Fruit fly (Drosophila melanogaster) whole organism, embryonic: ENCODE results near the gene CG13716.

Experiments
- Blimp-1 ChIP-seq: fragments of 200-800 bp; sonication (Bioruptor generic); optimal IDR thresholded peaks from 3 replicates; lab custom pipeline; 2018; ENCODE audit warnings: missing biosample characterization, missing genetic modification characterization, mild to moderate bottlenecking, moderate library complexity, missing genetic modification reagents
- CG10565 ChIP-seq: fragments of 200-800 bp; sonication (Bioruptor generic); optimal IDR thresholded peaks from 3 replicates; lab custom pipeline; 2016; ENCODE audit warnings: missing biosample characterization, mild to moderate bottlenecking, missing genetic modification characterization
- CG10654 ChIP-seq: fragments of 200-800 bp; sonication (Bioruptor generic); optimal IDR thresholded peaks from 2 replicates; lab custom pipeline; 2016; ENCODE audit warnings: missing biosample characterization, missing genetic modification characterization
- CG12744 ChIP-seq: fragments of 200-800 bp; sonication (Bioruptor generic); optimal IDR thresholded peaks from 2 replicates; lab custom pipeline; 2016; ENCODE audit warnings: missing biosample characterization, missing genetic modification characterization
- CG12769 ChIP-seq: fragments of 200-800 bp; sonication (Bioruptor generic); optimal IDR thresholded peaks from 2 replicates; lab custom pipeline; 2019; ENCODE audit warnings: missing biosample characterization, mild to moderate bottlenecking, missing genetic modification characterization, moderate library complexity
- CG14050 ChIP-seq: fragments of 200-800 bp; sonication (Bioruptor generic); IDR thresholded peaks from 3 replicates; pipeline ENCODE4 v1.3.6; 2022; ENCODE audit warnings: missing biosample characterization, missing genetic modification characterization
- CG1647 ChIP-seq: fragments of 200-800 bp; sonication (Bioruptor generic); optimal IDR thresholded peaks from 3 replicates; lab custom pipeline; 2016; ENCODE audit warnings: missing biosample characterization, missing genetic modification characterization
- CG17612 ChIP-seq: fragments of 200-800 bp; sonication (Bioruptor generic); IDR thresholded peaks from 2 replicates; pipeline ENCODE4 v1.3.6; 2022; ENCODE audit warnings: missing biosample characterization, missing genetic modification characterization
- CG18011 ChIP-seq: fragments of 200-800 bp; sonication (Bioruptor generic); optimal IDR thresholded peaks from 2 replicates; lab custom pipeline; 2017; ENCODE audit warnings: missing biosample characterization, missing genetic modification characterization, mild to moderate bottlenecking, moderate library complexity, missing genotype
- CG30403 ChIP-seq: fragments of 200-800 bp; sonication (Bioruptor generic); optimal IDR thresholded peaks from 3 replicates; lab custom pipeline; 2016; ENCODE audit warnings: missing biosample characterization, missing genetic modification characterization
- CG31365 ChIP-seq: fragments of 200-800 bp; sonication (Bioruptor generic); optimal IDR thresholded peaks from 2 replicates; lab custom pipeline; 2018; ENCODE audit warnings: missing biosample characterization, mild to moderate bottlenecking, missing genetic modification characterization
- CG3995 ChIP-seq: fragments of 200-800 bp; sonication (Bioruptor generic); optimal IDR thresholded peaks from 3 replicates; lab custom pipeline; 2016; ENCODE audit warnings: missing biosample characterization, missing genetic modification characterization
- CG7745 ChIP-seq: fragments of 200-800 bp; sonication (Bioruptor generic); optimal IDR thresholded peaks from 2 replicates; lab custom pipeline; 2018; ENCODE audit warnings: missing biosample characterization, mild to moderate bottlenecking, missing genetic modification characterization, moderate library complexity
- CG7839 ChIP-seq: fragments of 200-800 bp; sonication (Bioruptor generic); optimal IDR thresholded peaks from 3 replicates; lab custom pipeline; 2018; ENCODE audit warnings: missing biosample characterization, mild to moderate bottlenecking, missing genetic modification characterization, moderate library complexity
- CG9437 ChIP-seq: fragments of 200-800 bp; sonication (Bioruptor generic); optimal IDR thresholded peaks from 2 replicates; lab custom pipeline; 2018; ENCODE audit warnings: missing biosample characterization, mild to moderate bottlenecking, missing genetic modification characterization
- CG9797 ChIP-seq: fragments of 200-800 bp; sonication (Bioruptor generic); optimal IDR thresholded peaks from 3 replicates; lab custom pipeline; 2018; ENCODE audit warnings: missing biosample characterization, mild to moderate bottlenecking, missing genetic modification characterization
- Dip3 ChIP-seq: fragments of 200-800 bp; sonication (Bioruptor generic); optimal IDR thresholded peaks from 3 replicates; lab custom pipeline; 2016; ENCODE audit warnings: missing biosample characterization, missing genetic modification characterization
- Dp ChIP-seq: fragments of 200-800 bp; sonication (Bioruptor generic); optimal IDR thresholded peaks from 2 replicates; lab custom pipeline; 2018; ENCODE audit warnings: missing biosample characterization, mild to moderate bottlenecking, missing genetic modification characterization, moderate library complexity
- Sin3A ChIP-seq: fragments of >200 bp; optimal IDR thresholded peaks from 2 replicates; lab custom pipeline; 2018
- Stat92E ChIP-seq, 3 experiments: fragments of >200 bp in 2 of 3; fragments of 200-800 bp in 1 of 3; sonication (Bioruptor generic) in 1 of 3; optimal IDR thresholded peaks; 2 replicates each; lab custom pipeline; 2017 to 2019; ENCODE audit warnings: missing biosample characterization in 3 of 3, missing genetic modification characterization in 3 of 3, mild to moderate bottlenecking in 1 of 3, moderate library complexity in 1 of 3
- cas ChIP-seq: fragments of 200-800 bp; sonication (Bioruptor generic); IDR thresholded peaks from 2 replicates; pipeline ENCODE4 v1.3.6; 2022; ENCODE audit warnings: missing biosample characterization, missing genetic modification characterization
- ci ChIP-seq: fragments of 200-800 bp; sonication (Bioruptor generic); IDR thresholded peaks from 3 replicates; pipeline ENCODE4 v1.3.6; 2022; ENCODE audit warnings: missing biosample characterization, missing genetic modification characterization
- emc ChIP-seq: fragments of 200-800 bp; sonication (Bioruptor generic); optimal IDR thresholded peaks from 2 replicates; lab custom pipeline; 2016; ENCODE audit warnings: missing biosample characterization, missing genetic modification characterization
- eve ChIP-seq, 2 experiments: fragments of >200 bp; optimal IDR thresholded peaks; 2 replicates each; lab custom pipeline; 2017; ENCODE audit warnings: missing biosample characterization in 2 of 2, missing genetic modification characterization in 2 of 2
- gfzf ChIP-seq: fragments of 200-800 bp; sonication (Bioruptor generic); optimal IDR thresholded peaks from 2 replicates; lab custom pipeline; 2016; ENCODE audit warnings: missing biosample characterization, mild to moderate bottlenecking, missing genetic modification characterization, moderate library complexity
- ken ChIP-seq: fragments of 200-800 bp; sonication (Bioruptor generic); IDR thresholded peaks from 3 replicates; pipeline ENCODE4 v1.3.6; 2022; ENCODE audit warnings: missing biosample characterization, missing genetic modification characterization
- pho ChIP-seq: fragments of 200-800 bp; sonication (Bioruptor generic); optimal IDR thresholded peaks from 2 replicates; lab custom pipeline; 2016; ENCODE audit warnings: missing biosample characterization, missing genetic modification characterization
- pita ChIP-seq: fragments of 200-800 bp; sonication (Bioruptor generic); optimal IDR thresholded peaks from 2 replicates; lab custom pipeline; 2017; ENCODE audit warnings: missing biosample characterization, mild to moderate bottlenecking, missing genetic modification characterization
- ranshi ChIP-seq: fragments of 200-800 bp; sonication (Bioruptor generic); IDR thresholded peaks from 2 replicates; pipeline ENCODE4 v1.3.6; 2022; ENCODE audit warnings: missing biosample characterization, missing genetic modification characterization
- scrt ChIP-seq: fragments of 200-800 bp; sonication (Bioruptor generic); optimal IDR thresholded peaks from 2 replicates; lab custom pipeline; 2018; ENCODE audit warnings: missing biosample characterization, mild to moderate bottlenecking, missing genetic modification characterization, moderate library complexity
- sr ChIP-seq: fragments of 200-800 bp; sonication (Bioruptor generic); IDR thresholded peaks from 3 replicates; pipeline ENCODE4 v1.3.6; 2022; ENCODE audit warnings: missing biosample characterization, missing genetic modification characterization
- stwl ChIP-seq: fragments of 200-800 bp; sonication (Bioruptor generic); optimal IDR thresholded peaks from 3 replicates; lab custom pipeline; 2018; ENCODE audit warnings: missing biosample characterization, mild to moderate bottlenecking, missing genetic modification characterization, moderate library complexity
- trem ChIP-seq: fragments of 200-800 bp; optimal IDR thresholded peaks from 3 replicates; lab custom pipeline; 2019; ENCODE audit warnings: missing biosample characterization, mild to moderate bottlenecking, missing genetic modification characterization, moderate library complexity
- tup ChIP-seq: fragments of 200-800 bp; sonication (Bioruptor generic); optimal IDR thresholded peaks from 2 replicates; lab custom pipeline; 2016; ENCODE audit warnings: missing biosample characterization, mild to moderate bottlenecking, missing genetic modification characterization, moderate library complexity
- wdn ChIP-seq: fragments of 200-800 bp; sonication (Bioruptor generic); IDR thresholded peaks from 2 replicates; pipeline ENCODE4 v1.3.6; 2022; ENCODE audit warnings: missing biosample characterization, missing genetic modification characterization
- wor ChIP-seq: fragments of 200-800 bp; sonication (Bioruptor generic); IDR thresholded peaks from 2 replicates; pipeline ENCODE4 v1.3.6; 2022; ENCODE audit warnings: missing biosample characterization, missing genetic modification characterization
- zfh1 ChIP-seq: fragments of 200-800 bp; sonication (Bioruptor generic); IDR thresholded peaks from 3 replicates; pipeline ENCODE4 v1.3.6; 2022; ENCODE audit warnings: missing biosample characterization, missing genetic modification characterization

Gene CG13716

DNA sequence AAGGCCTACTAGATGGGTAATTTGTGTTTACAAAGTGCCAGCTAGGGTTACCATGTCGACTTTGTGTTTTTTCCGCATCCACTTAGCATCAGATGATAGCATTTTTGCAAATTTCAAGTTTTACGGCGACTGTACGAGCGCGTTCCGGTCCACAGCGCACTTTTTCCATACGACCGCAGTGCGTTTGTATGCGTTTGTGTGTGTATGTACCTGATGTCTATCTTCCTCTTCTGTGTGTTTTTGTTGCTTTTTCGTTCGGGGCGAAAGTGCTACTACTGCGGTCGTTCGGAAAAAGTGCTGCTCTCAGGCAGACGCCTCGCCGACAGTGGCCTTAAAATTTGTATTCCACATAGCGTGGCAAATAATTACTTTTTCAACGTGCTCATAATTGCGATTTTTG is 7.6 kb downstream of the CG13716 start (continued):
- no peak for TF ChIP-seq Stat92E (GFP tag; optimal IDR thresholded peaks at IDR 0.05; lab: Kevin White, UChicago)
- TF ChIP-seq CG9437 (GFP tag; lab: Kevin White, UChicago), result no peak
- peak; percentile 89 for TF ChIP-seq Blimp-1 (GFP tag; lab: Kevin White, UChicago)
- 0 out of 3 replicates have a peak, but pooled peaks have one; percentile 35 for TF ChIP-seq ken (GFP tag; lab: Robert Waterston, UW)
- TF ChIP-seq CG30403 (GFP tag; lab: Kevin White, UChicago), result no peak
- no peak for TF ChIP-seq scrt
- TF ChIP-seq CG14050 (GFP tag; lab: Robert Waterston, UW), result no peak
- TF ChIP-seq CG7839, result no peak
- TF ChIP-seq ranshi, result no peak
- TF ChIP-seq pita (GFP tag; lab: Kevin White, UChicago), result no peak
- no peak for TF ChIP-seq stwl (tag; lab: Kevin White, UChicago)
- no peak for TF ChIP-seq zfh1
- TF ChIP-seq CG10565 (GFP tag; lab: Kevin White, UChicago), result no peak
- TF ChIP-seq CG3995 (GFP tag; lab: Kevin White, UChicago), result no peak
- TF ChIP-seq Dip3 (GFP tag; lab: Kevin White, UChicago), result no peak
- no peak for TF ChIP-seq CG18011 (GFP tag; lab: Kevin White, UChicago)
- 0 out of 3 replicates have a peak, but pooled peaks have one; percentile 50 for TF ChIP-seq ci
- no peak for TF ChIP-seq emc (GFP tag; lab: Kevin White, UChicago)
- TF ChIP-seq eve (GFP tag; optimal IDR thresholded peaks at IDR 0.05; lab: Kevin White, UChicago), result no peak
- TF ChIP-seq CG12744, result no peak
- TF ChIP-seq sr (GFP tag; lab: Robert Waterston, UW), result no peak
- TF ChIP-seq CG10654 (GFP tag; lab: Kevin White, UChicago), result no peak
- TF ChIP-seq tup, result no peak
- TF ChIP-seq CG31365 (tag; lab: Kevin White, UChicago), result no peak
- TF ChIP-seq cas, result no peak
- no peak for TF ChIP-seq pho (GFP tag; lab: Kevin White, UChicago)
- TF ChIP-seq Sin3A (lab: Kevin White, UChicago), result peak; percentile 29
- peak; percentile 28 for TF ChIP-seq CG12769 (tag; lab: Kevin White, UChicago)
- 0 out of 2 replicates have a peak, but pooled peaks have one; percentile 13 for TF ChIP-seq wdn
- TF ChIP-seq CG17612 (GFP tag; lab: Robert Waterston, UW), result no peak

DNA sequence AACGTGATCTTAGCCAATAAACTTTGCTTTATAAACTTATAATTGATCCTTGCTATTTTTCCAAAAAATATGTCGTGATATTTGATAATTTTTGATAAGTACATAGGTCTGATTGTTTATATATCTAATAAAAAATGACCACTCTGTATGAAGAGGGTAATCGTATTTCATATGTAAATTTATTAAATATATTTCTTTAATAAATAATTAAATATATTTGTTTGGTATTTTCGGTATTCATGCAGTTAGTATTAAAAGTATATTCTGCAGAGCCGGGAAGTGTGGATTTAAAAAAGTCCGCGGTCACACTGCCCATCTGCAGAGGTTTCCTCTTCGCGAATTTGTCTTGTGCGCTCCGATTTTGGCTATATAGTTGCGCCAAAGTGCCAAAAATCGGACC is 8.2 kb downstream of the CG13716 start, which contains the start of gene HDAC1:
TSS of gene HDAC1 (plus strand) at position 301 of the 400 bp plus-strand sequence.
- peak; percentile 8 for TF ChIP-seq trem
- TF ChIP-seq CG9797 (GFP tag; lab: Kevin White, UChicago), result peak; percentile 37
- TF ChIP-seq pita (GFP tag; lab: Kevin White, UChicago), result peak; percentile 23
- no peak for TF ChIP-seq wor (GFP tag; lab: Robert Waterston, UW)
- no peak for TF ChIP-seq CG1647
- TF ChIP-seq gfzf (GFP tag; lab: Kevin White, UChicago), result peak; percentile 57
- TF ChIP-seq CG3995 (GFP tag; lab: Kevin White, UChicago), result peak; percentile 5
- TF ChIP-seq Dp, result peak; percentile 12
- TF ChIP-seq CG7745 (tag; lab: Kevin White, UChicago), result no peak
